Worm (Caenorhabditis elegans) whole organism, L4 larva: Measurements from ENCODE around the gene F44A2.7.

Experiments
- F44E2.7 ChIP-seq: fragments of 200-800 bp; sonication (Bioruptor generic); IDR thresholded peaks from 2 replicates; pipeline ENCODE4 v2.1.2; 2022; ENCODE audit warnings: missing genetic modification characterization, missing compliant biosample characterization
- T26A8.4 ChIP-seq: fragments of 200-800 bp; sonication (Bioruptor generic); IDR thresholded peaks from 2 replicates; pipeline ENCODE4 v1.3.6; 2022; ENCODE audit warnings: missing genetic modification characterization, missing compliant biosample characterization
- Y48G9A.11 ChIP-seq: fragments of 200-800 bp; sonication (Bioruptor generic); IDR thresholded peaks from 2 replicates; pipeline ENCODE4 v1.3.6; 2022; ENCODE audit warnings: missing genetic modification reagents, missing genetic modification characterization, missing compliant biosample characterization
- Y75B8A.6 ChIP-seq: fragments of 200-800 bp; sonication (Bioruptor generic); IDR thresholded peaks from 2 replicates; pipeline ENCODE4 v1.3.6; 2022; ENCODE audit warnings: missing genetic modification reagents, missing genetic modification characterization, missing compliant biosample characterization
- aha-1 ChIP-seq: fragments of 150-350 bp; peaks from one replicate; lab custom pipeline; 2014; ENCODE audit warnings: missing biosample characterization, missing genetic modification characterization
- aly-2 ChIP-seq: sonication (generic microtip); optimal IDR thresholded peaks from 2 replicates; lab custom pipeline; 2018; ENCODE audit warnings: missing biosample characterization, missing genetic modification characterization
- ama-1 ChIP-seq: fragments of 150-350 bp; optimal IDR thresholded peaks from 2 replicates; lab custom pipeline; 2014; ENCODE audit warnings: inconsistent platforms, mixed read lengths
- arid-1 ChIP-seq: fragments of 200-800 bp; sonication (Bioruptor generic); conservative IDR thresholded peaks from 2 replicates; pipeline ENCODE4 v1.3.6; 2022; ENCODE audit warnings: missing genetic modification reagents, missing genetic modification characterization, missing compliant biosample characterization
- cey-2 ChIP-seq: sonication (generic microtip); optimal IDR thresholded peaks from 3 replicates; lab custom pipeline; 2017; ENCODE audit warnings: missing genetic modification characterization, mild to moderate bottlenecking, missing compliant biosample characterization, antibody characterized with exemption, borderline replicate concordance; ENCODE audit not compliant: insufficient read depth
- ctbp-1 ChIP-seq: fragments of 200-800 bp; sonication (Bioruptor generic); IDR thresholded peaks from 2 replicates; pipeline ENCODE4 v1.3.6; 2022; ENCODE audit warnings: missing genetic modification reagents, missing genetic modification characterization, missing compliant biosample characterization
- daf-12 ChIP-seq: fragments of 150-350 bp; optimal IDR thresholded peaks from 2 replicates; lab custom pipeline; 2014; ENCODE audit warnings: missing biosample characterization, missing genetic modification reagents, missing genetic modification characterization
- daf-16 ChIP-seq, 3 experiments: sonication (generic microtip); optimal IDR thresholded peaks; 2 replicates each; lab custom pipeline; 2016 to 2017; ENCODE audit warnings: missing genetic modification characterization in 3 of 3, missing genetic modification reagents in 3 of 3, mild to moderate bottlenecking in 2 of 3, missing compliant biosample characterization in 2 of 3, missing biosample characterization in 1 of 3, moderate library complexity in 1 of 3
- daf-8 ChIP-seq: fragments of 200-800 bp; sonication (Bioruptor generic); IDR thresholded peaks from 2 replicates; pipeline ENCODE4 v1.3.6; 2022; ENCODE audit warnings: missing genetic modification characterization, missing compliant biosample characterization
- dmd-6 ChIP-seq: fragments of 200-800 bp; sonication (Bioruptor generic); IDR thresholded peaks from 2 replicates; pipeline ENCODE4 v1.3.6; 2022; ENCODE audit warnings: missing genetic modification reagents, missing genetic modification characterization, missing compliant biosample characterization
- dmd-9 ChIP-seq: fragments of 200-800 bp; sonication (Bioruptor generic); IDR thresholded peaks from 2 replicates; pipeline ENCODE4 v1.3.6; 2022; ENCODE audit warnings: missing genetic modification reagents, missing genetic modification characterization, missing compliant biosample characterization
- dve-1 ChIP-seq: sonication (generic microtip); optimal IDR thresholded peaks from 2 replicates; lab custom pipeline; 2017; ENCODE audit warnings: antibody characterized with exemption, mild to moderate bottlenecking, missing genetic modification characterization, missing compliant biosample characterization; ENCODE audit not compliant: insufficient read depth
- fos-1 ChIP-seq: fragments of 150-350 bp; optimal IDR thresholded peaks from 2 replicates; lab custom pipeline; 2014; ENCODE audit warnings: missing biosample characterization, missing genetic modification characterization
- hlh-11 ChIP-seq: fragments of 200-800 bp; sonication (Bioruptor generic); optimal IDR thresholded peaks from 2 replicates; lab custom pipeline; 2018; ENCODE audit warnings: mild to moderate bottlenecking, missing genetic modification characterization, missing compliant biosample characterization
- hlh-30 ChIP-seq: sonication (generic microtip); optimal IDR thresholded peaks from 2 replicates; lab custom pipeline; 2017; ENCODE audit warnings: antibody characterized with exemption, mild to moderate bottlenecking, missing genetic modification characterization, missing compliant biosample characterization; ENCODE audit not compliant: insufficient read depth
- hmg-1.1 ChIP-seq: fragments of 200-800 bp; sonication (Bioruptor generic); IDR thresholded peaks from 2 replicates; pipeline ENCODE4 v1.3.6; 2022; ENCODE audit warnings: missing genetic modification reagents, missing genetic modification characterization, missing compliant biosample characterization
- lin-15B ChIP-seq: fragments of 150-350 bp; sonication (generic microtip); optimal IDR thresholded peaks from 3 replicates; lab custom pipeline; 2014; ENCODE audit warnings: missing biosample characterization, missing genetic modification characterization
- lin-39 ChIP-seq: fragments of 150-350 bp; optimal IDR thresholded peaks from 2 replicates; lab custom pipeline; 2014; ENCODE audit warnings: missing biosample characterization, missing genetic modification reagents, missing genetic modification characterization
- mes-2 ChIP-seq: sonication (generic microtip); optimal IDR thresholded peaks from 2 replicates; lab custom pipeline; 2016; ENCODE audit warnings: missing genotype, mild to moderate bottlenecking, missing genetic modification characterization, missing compliant biosample characterization; ENCODE audit not compliant: poor library complexity, severe bottlenecking
- nhr-10 ChIP-seq: fragments of 150-350 bp; optimal IDR thresholded peaks from 2 replicates; lab custom pipeline; 2014; ENCODE audit warnings: missing biosample characterization, missing genetic modification characterization
- nhr-11 ChIP-seq: fragments of 150-350 bp; optimal IDR thresholded peaks from 2 replicates; lab custom pipeline; 2014; ENCODE audit warnings: missing biosample characterization, missing genetic modification characterization
- nhr-25 ChIP-seq: sonication (generic microtip); optimal IDR thresholded peaks from 2 replicates; lab custom pipeline; 2017; ENCODE audit warnings: missing genetic modification characterization, mild to moderate bottlenecking, missing compliant biosample characterization, antibody characterized with exemption, moderate library complexity, borderline replicate concordance; ENCODE audit not compliant: insufficient read depth
- nhr-28 ChIP-seq: fragments of 150-350 bp; optimal IDR thresholded peaks from 2 replicates; lab custom pipeline; 2014; ENCODE audit warnings: missing biosample characterization, missing genetic modification characterization
- nhr-42 ChIP-seq: fragments of 200-800 bp; sonication (Bioruptor generic); IDR thresholded peaks from 2 replicates; pipeline ENCODE4 v1.3.6; 2022; ENCODE audit warnings: missing genetic modification characterization, missing compliant biosample characterization
- nhr-77 ChIP-seq: fragments of 150-350 bp; optimal IDR thresholded peaks from 2 replicates; lab custom pipeline; 2014; ENCODE audit warnings: missing biosample characterization, missing genetic modification characterization
- pha-4 ChIP-seq, 2 experiments: fragments of 150-350 bp in 1 of 2; fragments of 200-800 bp in 1 of 2; sonication (Bioruptor generic) in 1 of 2; IDR thresholded peaks in 1 of 2; optimal IDR thresholded peaks in 1 of 2; 2 replicates each; pipeline versions ENCODE4 v1.3.6 to Lab custom; 2014 to 2022; ENCODE audit warnings: missing genetic modification characterization in 2 of 2, missing genetic modification reagents in 2 of 2, missing biosample characterization in 1 of 2, missing compliant biosample characterization in 1 of 2
- rbr-2 ChIP-seq: sonication (generic microtip); optimal IDR thresholded peaks from 2 replicates; lab custom pipeline; 2016; ENCODE audit warnings: missing genotype, missing genetic modification characterization, missing compliant biosample characterization
- tra-1 ChIP-seq: fragments of 200-800 bp; sonication (Bioruptor generic); IDR thresholded peaks from 2 replicates; pipeline ENCODE4 v1.3.6; 2022; ENCODE audit warnings: missing genetic modification reagents, missing genetic modification characterization, missing compliant biosample characterization
- vab-7 ChIP-seq: fragments of 200-800 bp; sonication (Bioruptor generic); IDR thresholded peaks from 2 replicates; pipeline ENCODE4 v1.3.6; 2022; ENCODE audit warnings: missing genetic modification reagents, missing genetic modification characterization, missing compliant biosample characterization
- ztf-11 ChIP-seq: fragments of 150-350 bp; optimal IDR thresholded peaks from 2 replicates; lab custom pipeline; 2014; ENCODE audit warnings: missing biosample characterization, missing genetic modification characterization

F44A2.7 gene

DNA sequence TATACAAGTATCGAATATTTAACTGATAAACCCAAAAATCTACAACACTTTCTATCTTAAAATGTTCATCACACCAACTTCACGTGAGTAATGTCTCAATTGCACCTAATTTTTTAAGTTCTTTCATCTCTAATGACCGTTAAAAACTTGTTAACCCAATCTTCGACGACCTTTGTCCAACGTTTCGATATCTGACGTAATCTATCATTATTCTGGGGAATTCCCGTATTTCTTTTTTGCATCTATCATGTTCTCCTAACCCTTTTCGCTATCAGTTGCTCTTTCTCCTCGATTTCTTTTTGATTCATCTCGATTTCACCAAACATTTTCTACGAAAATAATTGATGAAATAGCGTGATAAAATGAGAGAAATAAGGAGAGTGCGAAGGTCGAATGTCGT is 6.4 kb downstream of the F44A2.7 start (continued):
- TF ChIP-seq Y75B8A.6 (no peak), tra-1 (no peak), dmd-6 (GFP tag; lab: Robert Waterston, UW) (peak; percentile 54), daf-12 (tag; lab: Kevin White, UChicago) (no peak), arid-1 (no peak), ztf-11 (tag; lab: Kevin White, UChicago) (no peak)
- TF ChIP-seq, all 104 proteins: peak for 14

- no peak for TF ChIP-seq Y48G9A.11 (GFP tag; lab: Robert Waterston, UW)
- no peak for TF ChIP-seq daf-16 (GFP tag; optimal IDR thresholded peaks at IDR 0.05; lab: Kevin White, UChicago)
- peak; percentile 24 for TF ChIP-seq daf-16 (tag; optimal IDR thresholded peaks at IDR 0.05; lab: Kevin White, UChicago)
- no peak for TF ChIP-seq nhr-11
These were observed 7.4 kb downstream of the F44A2.7 start, which contains the start of gene K07B1.4 for ce11 chrV:9328670-9329069. TSS of gene K07B1.4 (plus strand) at chrV:9328970.

DNA sequence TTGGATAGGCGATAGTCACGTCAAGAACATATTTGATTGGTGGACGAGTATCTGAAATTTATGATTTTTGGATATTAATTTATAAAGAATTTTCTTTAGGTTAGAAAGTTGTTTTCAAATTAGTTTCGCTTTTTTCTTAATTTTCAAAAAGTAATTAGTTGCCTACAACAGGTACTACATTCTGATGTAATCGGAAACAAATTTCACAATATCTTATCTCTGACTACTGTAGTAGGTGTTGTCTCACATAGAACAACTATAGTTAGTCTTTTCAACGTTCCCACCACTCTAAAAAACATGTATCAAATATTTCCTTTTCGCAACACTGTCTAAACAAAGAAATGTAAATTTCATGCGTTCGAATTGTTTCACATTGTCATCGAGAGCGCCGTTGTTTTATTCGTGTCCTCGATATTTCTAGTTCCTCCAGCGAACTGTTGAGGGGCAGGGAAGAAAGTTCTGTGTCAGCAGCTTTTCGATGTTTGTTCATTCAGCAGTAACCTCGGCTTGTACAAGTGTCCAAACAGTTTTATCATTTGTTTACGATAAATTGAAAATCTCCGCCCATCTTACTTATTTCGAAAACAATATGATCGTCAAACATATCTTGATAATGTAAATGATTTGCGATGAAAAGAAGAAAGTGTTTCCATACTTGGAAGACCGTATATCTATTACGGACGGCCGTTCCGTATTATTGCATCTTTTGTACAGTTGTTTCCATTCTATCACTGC is 8.1 kb downstream of the F44A2.7 start:
- TF ChIP-seq T26A8.4 (GFP tag; lab: Robert Waterston, UW) = no peak
- TF ChIP-seq ctbp-1 (GFP tag; lab: Robert Waterston, UW) = no peak
- TF ChIP-seq cey-2 (tag; lab: Kevin White, UChicago) = no peak
- TF ChIP-seq nhr-25 (tag; lab: Kevin White, UChicago) = no peak
- TF ChIP-seq daf-16 (GFP tag; optimal IDR thresholded peaks at IDR 0.05; lab: Kevin White, UChicago) = no peak
- peak; percentile 74 for TF ChIP-seq daf-16 (tag; optimal IDR thresholded peaks at IDR 0.05; lab: Kevin White, UChicago)
- no peak for TF ChIP-seq nhr-77
- no peak for TF ChIP-seq dmd-9 (GFP tag; lab: Robert Waterston, UW)
- peak; percentile 8 for TF ChIP-seq hlh-30 (tag; lab: Kevin White, UChicago)
- TF ChIP-seq rbr-2 (tag; lab: Kevin White, UChicago) = no peak
- no peak for TF ChIP-seq vab-7
- no peak for TF ChIP-seq hlh-11 (tag; lab: Kevin White, UChicago)
- TF ChIP-seq nhr-10 (tag; lab: Kevin White, UChicago) = no peak
- no peak for TF ChIP-seq lin-15B
- TF ChIP-seq pha-4 (GFP tag; IDR thresholded peaks at IDR 0.05; lab: Robert Waterston, UW) = no peak
- no peak for TF ChIP-seq pha-4 (tag; optimal IDR thresholded peaks at IDR 0.05; lab: Kevin White, UChicago)
- no peak for TF ChIP-seq daf-8 (GFP tag; lab: Robert Waterston, UW)
- TF ChIP-seq dmd-6 (GFP tag; lab: Robert Waterston, UW) = no peak
- peak; percentile 46 for TF ChIP-seq aha-1 (tag; lab: Kevin White, UChicago)
- TF ChIP-seq F44E2.7 (GFP tag; lab: Robert Waterston, UW) = no peak
- no peak for TF ChIP-seq dve-1 (tag; lab: Kevin White, UChicago)
- TF ChIP-seq hmg-1.1 (GFP tag; lab: Robert Waterston, UW) = no peak
- no peak for TF ChIP-seq fos-1 (tag; lab: Kevin White, UChicago)
- no peak for TF ChIP-seq ama-1 (lab: Kevin White, UChicago)
- peak; percentile 0 for TF ChIP-seq mes-2
- TF ChIP-seq nhr-42 (GFP tag; lab: Robert Waterston, UW) = no peak
- TF ChIP-seq nhr-28 (tag; lab: Kevin White, UChicago) = peak; percentile 97
- TF ChIP-seq aly-2 (tag; lab: Kevin White, UChicago) = no peak
- TF ChIP-seq lin-39 (tag; lab: Kevin White, UChicago) = no peak
- no peak for TF ChIP-seq daf-12 (tag; lab: Kevin White, UChicago)
